Worm (Caenorhabditis elegans): ENCODE data around the gene srh-61.

ce11 chrII:12494067-12494477 lies 22.1 kb downstream of the srh-61 start:
- TF ChIP-seq fos-1 (tag; optimal IDR thresholded peaks at IDR 0.05) (no peak), aly-2 (tag; optimal IDR thresholded peaks at IDR 0.05) (no peak), ztf-11 (tag; optimal IDR thresholded peaks at IDR 0.05) (no peak), egl-27 (tag; optimal IDR thresholded peaks at IDR 0.05) (no peak)

All from whole organism, L2 larva.